Worm (Caenorhabditis elegans): ENCODE data around the gene pod-1.

DNA sequence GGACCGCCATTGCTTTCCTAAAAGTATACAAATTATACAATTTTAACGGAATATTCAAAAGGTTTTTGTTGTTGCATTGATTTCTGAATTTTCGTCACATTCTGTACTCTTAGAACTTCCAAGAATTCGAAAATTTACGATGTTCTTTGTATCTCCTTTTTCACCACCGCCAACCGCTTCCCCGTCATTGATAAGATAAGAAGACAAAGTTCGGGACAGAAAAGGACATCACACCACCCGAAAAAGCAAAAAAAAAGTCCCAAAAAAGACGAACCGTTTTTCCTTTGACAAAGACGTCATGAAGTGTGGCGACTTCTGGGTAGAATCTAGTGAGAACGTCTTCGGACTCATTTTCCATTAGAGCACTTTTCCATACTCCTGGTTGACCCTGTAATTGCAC, 18.5 kb upstream of the pod-1 start:
- TF ChIP-seq ref-1 (GFP tag; conservative IDR thresholded peaks at IDR 0.05): no peak
- TF ChIP-seq flt-1 (GFP tag; IDR thresholded peaks at IDR 0.05): no peak
- TF ChIP-seq med-1 (GFP tag; optimal IDR thresholded peaks at IDR 0.05; ENCODE audit: insufficient read depth): no peak
- no peak for TF ChIP-seq klf-2 (GFP tag; conservative IDR thresholded peaks at IDR 0.05)
